Worm (Caenorhabditis elegans): ENCODE results near the gene srg-45.

Gene srg-45

ce11 chrV:12300166-12300565 lies 7.1 kb upstream of the srg-45 start:
- TF ChIP-seq elt-3 (tag; optimal IDR thresholded peaks at IDR 0.05) = peak in 1 of 3 experiments; percentile 56
- TF ChIP-seq unc-62 (GFP tag; optimal IDR thresholded peaks at IDR 0.05) = peak; percentile 58
- TF ChIP-seq pha-4 (tag; optimal IDR thresholded peaks at IDR 0.05) = peak; percentile 91
- peak; percentile 17 for TF ChIP-seq R02D3.7 (tag; optimal IDR thresholded peaks at IDR 0.05)
- peak; percentile 74 for TF ChIP-seq elt-2 (tag; optimal IDR thresholded peaks at IDR 0.05)
- TF ChIP-seq nhr-76 (tag; optimal IDR thresholded peaks at IDR 0.05) = no peak
- peak; percentile 20 for TF ChIP-seq nhr-43 (tag; optimal IDR thresholded peaks at IDR 0.05; ENCODE audit: poor library complexity, severe bottlenecking)
- TF ChIP-seq ceh-28 (tag; optimal IDR thresholded peaks at IDR 0.05) = peak; percentile 58
- TF ChIP-seq ztf-4 (tag; optimal IDR thresholded peaks at IDR 0.05) = peak; percentile 47
- TF ChIP-seq jun-1 (tag; optimal IDR thresholded peaks at IDR 0.05) = peak; percentile 62
- TF ChIP-seq unc-39 (tag; optimal IDR thresholded peaks at IDR 0.05) = no peak
- peak; percentile 81 for TF ChIP-seq nhr-23 (tag; optimal IDR thresholded peaks at IDR 0.05)
- TF ChIP-seq egl-27 (tag; optimal IDR thresholded peaks at IDR 0.05) = peak; percentile 42
- TF ChIP-seq mdl-1 (tag; optimal IDR thresholded peaks at IDR 0.05) = peak; percentile 25
- TF ChIP-seq nfya-1 (tag; optimal IDR thresholded peaks at IDR 0.05; ENCODE audit: insufficient read depth) = peak; percentile 50
- peak; percentile 43 for TF ChIP-seq elt-1 (tag; optimal IDR thresholded peaks at IDR 0.05)
- no peak for TF ChIP-seq eor-1 (tag; optimal IDR thresholded peaks at IDR 0.05)
- TF ChIP-seq lsy-12 (tag; optimal IDR thresholded peaks at IDR 0.05) = peak; percentile 2
- peak; percentile 55 for TF ChIP-seq ama-1 (optimal IDR thresholded peaks at IDR 0.05)
- no peak for TF ChIP-seq nhr-67 (tag; optimal IDR thresholded peaks at IDR 0.05)
- TF ChIP-seq nhr-28 (tag; optimal IDR thresholded peaks at IDR 0.05) = no peak
- no peak for TF ChIP-seq nhr-77 (tag; optimal IDR thresholded peaks at IDR 0.05)
- TF ChIP-seq snpc-4 (tag; optimal IDR thresholded peaks at IDR 0.05) = peak; percentile 33
- TF ChIP-seq pqm-1 (tag; optimal IDR thresholded peaks at IDR 0.05) = peak; percentile 45
- TF ChIP-seq nhr-25 (tag; optimal IDR thresholded peaks at IDR 0.05) = peak; percentile 94

- TF ChIP-seq pqm-1 (tag; optimal IDR thresholded peaks at IDR 0.05) (peak; percentile 13), elt-2 (tag; optimal IDR thresholded peaks at IDR 0.05) (peak; percentile 75), nhr-25 (tag; optimal IDR thresholded peaks at IDR 0.05) (peak; percentile 6), ama-1 (optimal IDR thresholded peaks at IDR 0.05) (peak; percentile 3), ztf-11 (tag; optimal IDR thresholded peaks at IDR 0.05) (no peak), pha-4 (tag; optimal IDR thresholded peaks at IDR 0.05) (peak; percentile 73), lsy-12 (tag; optimal IDR thresholded peaks at IDR 0.05) (no peak), jun-1 (tag; optimal IDR thresholded peaks at IDR 0.05) (no peak), ceh-16 (tag; optimal IDR thresholded peaks at IDR 0.05) (no peak), nhr-23 (tag; optimal IDR thresholded peaks at IDR 0.05) (peak; percentile 24)
Measured at ce11 chrV:12300780-12301460, 6.4 kb upstream of the srg-45 start.

- TF ChIP-seq elt-2 (tag; optimal IDR thresholded peaks at IDR 0.05) (peak; percentile 90), pqm-1 (tag; optimal IDR thresholded peaks at IDR 0.05) (peak; percentile 63), pha-4 (tag; optimal IDR thresholded peaks at IDR 0.05) (peak; percentile 12), mml-1 (tag; optimal IDR thresholded peaks at IDR 0.05) (no peak)
Measured at ce11 chrV:12301985-12302591, 5.2 kb upstream of the srg-45 start, which contains the start of the genes frm-7 and F55C5.17. Gene frm-7, plus strand, starts transcription at chrV:12302484. Gene F55C5.17, plus strand, starts transcription at chrV:12302541.

ce11 chrV:12303453-12304077 lies 3.7 kb upstream of the srg-45 start:
- peak; percentile 6 for TF ChIP-seq nhr-67 (tag; optimal IDR thresholded peaks at IDR 0.05)
- peak; percentile 58 for TF ChIP-seq egl-5 (tag; optimal IDR thresholded peaks at IDR 0.05)
- TF ChIP-seq fkh-2 (tag; optimal IDR thresholded peaks at IDR 0.05) = no peak
- peak; percentile 70 for TF ChIP-seq nfya-1 (tag; optimal IDR thresholded peaks at IDR 0.05; ENCODE audit: insufficient read depth)
- TF ChIP-seq egl-27 (tag; optimal IDR thresholded peaks at IDR 0.05) = peak; percentile 1
- peak; percentile 71 for TF ChIP-seq ztf-4 (tag; optimal IDR thresholded peaks at IDR 0.05)
- TF ChIP-seq ceh-28 (tag; optimal IDR thresholded peaks at IDR 0.05) = peak; percentile 46
- TF ChIP-seq ama-1 (optimal IDR thresholded peaks at IDR 0.05) = peak; percentile 88
- TF ChIP-seq lin-15B (tag; optimal IDR thresholded peaks at IDR 0.05) = peak; percentile 35
- TF ChIP-seq nhr-23 (tag; optimal IDR thresholded peaks at IDR 0.05) = peak; percentile 70
- peak; percentile 7 for TF ChIP-seq ZK546.5 (tag; optimal IDR thresholded peaks at IDR 0.05)
- TF ChIP-seq nhr-11 (tag; optimal IDR thresholded peaks at IDR 0.05) = peak; percentile 26
- TF ChIP-seq R02D3.7 (tag; optimal IDR thresholded peaks at IDR 0.05) = peak; percentile 69
- no peak for TF ChIP-seq daf-12 (tag; optimal IDR thresholded peaks at IDR 0.05)
- TF ChIP-seq lsy-12 (tag; optimal IDR thresholded peaks at IDR 0.05) = peak; percentile 94
- TF ChIP-seq fos-1 (tag; optimal IDR thresholded peaks at IDR 0.05) = no peak
- peak; percentile 5 for TF ChIP-seq sea-2 (GFP tag; optimal IDR thresholded peaks at IDR 0.05)
- TF ChIP-seq nhr-12 (tag; optimal IDR thresholded peaks at IDR 0.05) = peak; percentile 4
- peak; percentile 82 for TF ChIP-seq aly-2 (tag; optimal IDR thresholded peaks at IDR 0.05)
- TF ChIP-seq fkh-10 (GFP tag; optimal IDR thresholded peaks at IDR 0.05) = peak; percentile 45
- peak; percentile 75 for TF ChIP-seq pha-4 (tag; optimal IDR thresholded peaks at IDR 0.05)
- peak; percentile 16 for TF ChIP-seq elt-1 (tag; optimal IDR thresholded peaks at IDR 0.05)
- peak; percentile 66 for TF ChIP-seq jun-1 (tag; optimal IDR thresholded peaks at IDR 0.05)
- TF ChIP-seq mdl-1 (tag; optimal IDR thresholded peaks at IDR 0.05) = no peak
- no peak for TF ChIP-seq eor-1 (tag; optimal IDR thresholded peaks at IDR 0.05)
- peak; percentile 94 for TF ChIP-seq ceh-82 (tag; optimal IDR thresholded peaks at IDR 0.05)
- TF ChIP-seq nhr-43 (tag; optimal IDR thresholded peaks at IDR 0.05; ENCODE audit: poor library complexity, severe bottlenecking) = peak; percentile 97
- peak in 2 of 3 experiments; percentile 28 to 77 for TF ChIP-seq elt-3 (tag; optimal IDR thresholded peaks at IDR 0.05)
- TF ChIP-seq hmg-11 (tag; optimal IDR thresholded peaks at IDR 0.05) = peak; percentile 100

All from whole organism, L3 larva.